Worm (Caenorhabditis elegans) whole organism, L2 larva: ENCODE results near the gene Y82E9BR.14.

Experiments
- C34F6.9 ChIP-seq: fragments of 150-350 bp; optimal IDR thresholded peaks from 2 replicates; lab custom pipeline; 2014; ENCODE audit warnings: missing biosample characterization, missing genetic modification characterization
- aly-2 ChIP-seq: fragments of 150-350 bp; optimal IDR thresholded peaks from 2 replicates; lab custom pipeline; 2014; ENCODE audit warnings: missing biosample characterization, missing genetic modification characterization
- ceh-82 ChIP-seq: fragments of 150-350 bp; optimal IDR thresholded peaks from 2 replicates; lab custom pipeline; 2014; ENCODE audit warnings: missing biosample characterization, missing genetic modification characterization
- egl-27 ChIP-seq: sonication (generic microtip); optimal IDR thresholded peaks from 3 replicates; lab custom pipeline; 2017; ENCODE audit warnings: missing biosample characterization, missing genetic modification reagents, missing genetic modification characterization
- lin-39 ChIP-seq: fragments of 150-350 bp; optimal IDR thresholded peaks from 2 replicates; lab custom pipeline; 2014; ENCODE audit warnings: missing biosample characterization, missing genetic modification reagents, missing genetic modification characterization
- nhr-10 ChIP-seq: sonication (generic microtip); optimal IDR thresholded peaks from 2 replicates; lab custom pipeline; 2017; ENCODE audit warnings: missing biosample characterization, missing genetic modification characterization
- snpc-4 ChIP-seq: fragments of 150-350 bp; optimal IDR thresholded peaks from 2 replicates; lab custom pipeline; 2014; ENCODE audit warnings: missing biosample characterization, missing genetic modification characterization
- unc-55 ChIP-seq: fragments of 150-350 bp; sonication (generic microtip); optimal IDR thresholded peaks from 3 replicates; lab custom pipeline; 2014; ENCODE audit warnings: missing biosample characterization, missing genetic modification reagents, missing genetic modification characterization
- unc-62 ChIP-seq: fragments of 150-350 bp; optimal IDR thresholded peaks from 2 replicates; lab custom pipeline; 2014; ENCODE audit warnings: missing biosample characterization, missing genetic modification reagents, missing genetic modification characterization
- zag-1 ChIP-seq: fragments of 150-350 bp; optimal IDR thresholded peaks from 2 replicates; lab custom pipeline; 2014; ENCODE audit warnings: missing biosample characterization, missing genetic modification characterization

- TF ChIP-seq ceh-82 (tag; lab: Kevin White, UChicago) (no peak), unc-62 (no peak), C34F6.9 (no peak), lin-39 (no peak), aly-2 (tag; lab: Kevin White, UChicago) (no peak), egl-27 (no peak), zag-1 (tag; lab: Kevin White, UChicago) (no peak), snpc-4 (tag; lab: Kevin White, UChicago) (no peak), nhr-10 (tag; lab: Kevin White, UChicago) (no peak), unc-55 (GFP tag; lab: Kevin White, UChicago) (no peak)
These were observed 13.2 kb upstream of the Y82E9BR.14 start, which contains the start of gene lelo-2 for ce11 chrIII:1427126-1427525.
